Fruit fly (Drosophila melanogaster): ENCODE results near the gene CG32669.

DNA sequence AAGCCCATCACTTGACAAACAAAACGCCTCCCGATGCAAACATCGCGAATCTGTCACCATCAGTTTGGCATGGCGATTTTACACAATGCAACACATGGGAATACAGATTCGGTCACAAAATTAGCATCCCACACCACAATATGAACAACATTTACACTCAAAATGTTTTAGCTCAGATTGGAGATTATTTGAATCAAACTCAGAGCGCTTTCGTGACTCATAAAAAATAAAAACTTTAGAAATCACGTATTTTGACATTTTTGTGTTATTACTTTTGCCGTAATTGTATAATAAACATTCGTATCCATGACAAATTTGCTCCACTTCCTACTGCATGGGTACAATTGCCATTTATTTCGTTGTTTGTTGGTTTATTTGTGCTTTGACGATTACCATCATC is 40.8 kb downstream of the CG32669 start:
- TF ChIP-seq CTCF (GFP tag; optimal IDR thresholded peaks at IDR 0.05), result no peak
- TF ChIP-seq Tbp (GFP tag; optimal IDR thresholded peaks at IDR 0.05), result no peak
- TF ChIP-seq yki (optimal IDR thresholded peaks at IDR 0.05), result no peak
- TF ChIP-seq HHEX (GFP tag; optimal IDR thresholded peaks at IDR 0.05), result no peak
- no peak for TF ChIP-seq CG16813 (GFP tag; IDR thresholded peaks at IDR 0.05; ENCODE audit: partially characterized antibody)
- no peak for TF ChIP-seq E2f2 (GFP tag; IDR thresholded peaks at IDR 0.05)
- no peak for TF ChIP-seq psq (GFP tag; optimal IDR thresholded peaks at IDR 0.05)

Measured in whole organism, embryonic.